Worm (Caenorhabditis elegans) whole organism, young adult: Measurements from ENCODE around the gene str-86.

Experiments used
- B0336.3 ChIP-seq: fragments of 200-800 bp; sonication (Bioruptor generic); IDR thresholded peaks from 2 replicates; pipeline ENCODE4 v1.3.6; 2022; ENCODE audit warnings: missing genetic modification characterization, missing compliant biosample characterization
- C06A6.2 ChIP-seq: fragments of 200-800 bp; sonication (Bioruptor generic); conservative IDR thresholded peaks from 2 replicates; pipeline ENCODE4 v1.3.6; 2022; ENCODE audit warnings: missing genetic modification characterization, missing compliant biosample characterization
- D2030.7 ChIP-seq: fragments of 200-800 bp; sonication (Bioruptor generic); IDR thresholded peaks from 2 replicates; pipeline ENCODE4 v1.3.6; 2022; ENCODE audit warnings: missing genetic modification reagents, missing genetic modification characterization, missing compliant biosample characterization
- F22D6.2 ChIP-seq: sonication (generic microtip); optimal IDR thresholded peaks from 2 replicates; lab custom pipeline; 2016; ENCODE audit warnings: mild to moderate bottlenecking, missing genetic modification characterization, missing compliant biosample characterization
- F23B12.7 ChIP-seq: sonication (generic microtip); optimal IDR thresholded peaks from 2 replicates; lab custom pipeline; 2017; ENCODE audit warnings: missing genetic modification characterization, mild to moderate bottlenecking, missing compliant biosample characterization, antibody characterized with exemption, moderate library complexity; ENCODE audit not compliant: insufficient read depth
- F39B2.1 ChIP-seq: fragments of 200-800 bp; sonication (Bioruptor generic); IDR thresholded peaks from 2 replicates; pipeline ENCODE4 v1.3.6; 2022; ENCODE audit warnings: missing genetic modification reagents, missing genetic modification characterization, missing compliant biosample characterization
- F49E8.2 ChIP-seq: sonication (generic microtip); optimal IDR thresholded peaks from 3 replicates; lab custom pipeline; 2017; ENCODE audit warnings: missing genetic modification characterization, mild to moderate bottlenecking, missing compliant biosample characterization, antibody characterized with exemption, moderate library complexity; ENCODE audit not compliant: insufficient read depth
- F55B11.4 ChIP-seq: sonication (generic microtip); optimal IDR thresholded peaks from 2 replicates; lab custom pipeline; 2016; ENCODE audit warnings: missing compliant biosample characterization, missing genetic modification characterization, borderline replicate concordance; ENCODE audit not compliant: insufficient read depth
- Y53F4B.3 ChIP-seq: fragments of 200-800 bp; sonication (Bioruptor generic); IDR thresholded peaks from 2 replicates; pipeline ENCODE4 v1.3.6; 2022; ENCODE audit warnings: missing genetic modification reagents, missing genetic modification characterization, missing compliant biosample characterization
- Y53G8AR.9 ChIP-seq: fragments of 200-800 bp; sonication (Bioruptor generic); conservative IDR thresholded peaks from 2 replicates; pipeline ENCODE4 v1.3.6; 2022; ENCODE audit warnings: missing genetic modification reagents, missing genetic modification characterization, missing compliant biosample characterization
- Y56A3A.18 ChIP-seq: fragments of 200-800 bp; sonication (Bioruptor generic); IDR thresholded peaks from 2 replicates; pipeline ENCODE4 v1.3.6; 2022; ENCODE audit warnings: missing genetic modification reagents, missing genetic modification characterization, missing compliant biosample characterization
- ZK185.1 ChIP-seq: sonication (generic microtip); optimal IDR thresholded peaks from 2 replicates; lab custom pipeline; 2016; ENCODE audit warnings: mild to moderate bottlenecking, missing genetic modification characterization, missing compliant biosample characterization; ENCODE audit not compliant: poor library complexity, severe bottlenecking
- atf-7 ChIP-seq: sonication (generic microtip); optimal IDR thresholded peaks from 2 replicates; lab custom pipeline; 2017; ENCODE audit warnings: mild to moderate bottlenecking, missing genetic modification characterization, missing compliant biosample characterization
- attf-6 ChIP-seq: fragments of 200-800 bp; sonication (Bioruptor generic); IDR thresholded peaks from 2 replicates; pipeline ENCODE4 v1.3.6; 2022; ENCODE audit warnings: missing genetic modification reagents, missing genetic modification characterization, missing compliant biosample characterization
- ceh-58 ChIP-seq: fragments of 200-800 bp; sonication (Bioruptor generic); IDR thresholded peaks from 2 replicates; pipeline ENCODE4 v1.3.6; 2022; ENCODE audit warnings: missing genetic modification characterization, missing compliant biosample characterization
- dpff-1 ChIP-seq: sonication (generic microtip); optimal IDR thresholded peaks from 2 replicates; lab custom pipeline; 2017; ENCODE audit warnings: mild to moderate bottlenecking, missing genetic modification characterization, missing compliant biosample characterization
- egrh-3 ChIP-seq: fragments of 200-800 bp; sonication (Bioruptor generic); IDR thresholded peaks from 2 replicates; pipeline ENCODE4 v1.3.6; 2022; ENCODE audit warnings: missing genetic modification reagents, missing genetic modification characterization, missing compliant biosample characterization
- ekl-4 ChIP-seq: fragments of 200-800 bp; sonication (Bioruptor generic); IDR thresholded peaks from 2 replicates; pipeline ENCODE4 v1.3.6; 2022; ENCODE audit warnings: missing genetic modification reagents, missing genetic modification characterization, missing compliant biosample characterization
- ets-4 ChIP-seq: fragments of 200-800 bp; sonication (Bioruptor generic); optimal IDR thresholded peaks from 2 replicates; lab custom pipeline; 2018; ENCODE audit warnings: mild to moderate bottlenecking, missing genetic modification characterization, missing compliant biosample characterization
- gei-17 ChIP-seq: fragments of 200-800 bp; sonication (Bioruptor generic); optimal IDR thresholded peaks from 2 replicates; lab custom pipeline; 2018; ENCODE audit warnings: mild to moderate bottlenecking, missing genetic modification characterization, missing compliant biosample characterization
- hmg-20 ChIP-seq: fragments of 200-800 bp; sonication (Bioruptor generic); IDR thresholded peaks from 2 replicates; pipeline ENCODE4 v1.3.6; 2022; ENCODE audit warnings: missing genetic modification reagents, missing genetic modification characterization, missing compliant biosample characterization
- hsf-1 ChIP-seq: fragments of 200-800 bp; sonication (Bioruptor generic); IDR thresholded peaks from 2 replicates; pipeline ENCODE4 v1.3.6; 2022; ENCODE audit warnings: missing genetic modification reagents, missing genetic modification characterization, missing compliant biosample characterization
- lag-1 ChIP-seq: fragments of 200-800 bp; sonication (Bioruptor generic); IDR thresholded peaks from 2 replicates; pipeline ENCODE4 v1.3.6; 2022; ENCODE audit warnings: missing genetic modification reagents, missing genetic modification characterization, missing compliant biosample characterization
- lin-35 ChIP-seq, 3 experiments: fragments of 150-350 bp in 2 of 3; sonication (generic microtip) in 1 of 3; optimal IDR thresholded peaks; 2 replicates each; lab custom pipeline; 2014 to 2018; ENCODE audit warnings: missing biosample characterization in 3 of 3, missing genetic modification characterization in 3 of 3, missing genetic modification reagents in 3 of 3
- lsl-1 ChIP-seq: fragments of 200-800 bp; sonication (Bioruptor generic); optimal IDR thresholded peaks from 2 replicates; lab custom pipeline; 2018; ENCODE audit warnings: mild to moderate bottlenecking, missing genetic modification characterization, moderate library complexity, missing compliant biosample characterization
- madf-6 ChIP-seq: fragments of 200-800 bp; sonication (Bioruptor generic); IDR thresholded peaks from 2 replicates; pipeline ENCODE4 v1.3.6; 2022; ENCODE audit warnings: missing genetic modification reagents, missing genetic modification characterization, missing compliant biosample characterization
- madf-8 ChIP-seq: fragments of 200-800 bp; sonication (Bioruptor generic); conservative IDR thresholded peaks from 2 replicates; pipeline ENCODE4 v1.3.6; 2022; ENCODE audit warnings: missing genetic modification reagents, missing genetic modification characterization, missing compliant biosample characterization
- mel-28 ChIP-seq: sonication (generic microtip); optimal IDR thresholded peaks from 2 replicates; lab custom pipeline; 2016; ENCODE audit warnings: borderline replicate concordance, mild to moderate bottlenecking, missing genetic modification characterization, missing compliant biosample characterization
- nhr-179 ChIP-seq: sonication (generic microtip); optimal IDR thresholded peaks from 2 replicates; lab custom pipeline; 2016; ENCODE audit warnings: mild to moderate bottlenecking, missing genetic modification characterization, missing compliant biosample characterization
- pha-4 ChIP-seq: fragments of 150-350 bp; sonication (generic microtip); optimal IDR thresholded peaks from 2 replicates; lab custom pipeline; 2014; ENCODE audit warnings: missing biosample characterization, missing genetic modification reagents, missing genetic modification characterization
- repo-1 ChIP-seq: sonication (generic microtip); optimal IDR thresholded peaks from 2 replicates; lab custom pipeline; 2017; ENCODE audit warnings: mild to moderate bottlenecking, missing genetic modification characterization, missing compliant biosample characterization
- rpc-1 ChIP-seq, 2 experiments: fragments of 150-350 bp in 1 of 2; sonication (generic microtip) in 1 of 2; optimal IDR thresholded peaks; 2 replicates each; lab custom pipeline; 2014 to 2018; ENCODE audit warnings: missing biosample characterization in 1 of 2, missing genetic modification characterization in 1 of 2, missing genetic modification reagents in 1 of 2, missing genotype in 1 of 2
- somi-1 ChIP-seq: fragments of 200-800 bp; sonication (Bioruptor generic); optimal IDR thresholded peaks from 2 replicates; lab custom pipeline; 2018; ENCODE audit warnings: mild to moderate bottlenecking, missing genetic modification characterization, missing compliant biosample characterization
- sptf-2 ChIP-seq: fragments of 200-800 bp; sonication (Bioruptor generic); optimal IDR thresholded peaks from 2 replicates; lab custom pipeline; 2018; ENCODE audit warnings: mild to moderate bottlenecking, missing genetic modification characterization, missing compliant biosample characterization
- xnd-1 ChIP-seq: sonication (generic microtip); optimal IDR thresholded peaks from 2 replicates; lab custom pipeline; 2016; ENCODE audit warnings: missing genotype, missing genetic modification reagents, missing genetic modification characterization, missing compliant biosample characterization
- zfh-2 ChIP-seq: fragments of 200-800 bp; sonication (Bioruptor generic); conservative IDR thresholded peaks from 2 replicates; pipeline ENCODE4 v1.3.6; 2022; ENCODE audit warnings: missing genetic modification reagents, missing genetic modification characterization, missing compliant biosample characterization
- ztf-25 ChIP-seq: fragments of 200-800 bp; sonication (Bioruptor generic); IDR thresholded peaks from 2 replicates; pipeline ENCODE4 v1.3.6; 2022; ENCODE audit warnings: missing genetic modification reagents, missing genetic modification characterization, missing compliant biosample characterization
- ztf-28 ChIP-seq: fragments of 200-800 bp; sonication (Bioruptor generic); IDR thresholded peaks from 2 replicates; pipeline ENCODE4 v1.3.6; 2022; ENCODE audit warnings: missing genetic modification reagents, missing genetic modification characterization, missing compliant biosample characterization
- ztf-3 ChIP-seq: fragments of 200-800 bp; sonication (Bioruptor generic); optimal IDR thresholded peaks from 2 replicates; lab custom pipeline; 2018; ENCODE audit warnings: mild to moderate bottlenecking, missing genetic modification characterization, missing compliant biosample characterization

Gene str-86

ce11 chrV:8944481-8944880 is 39.0 kb downstream of the str-86 start:
- TF ChIP-seq lag-1 (GFP tag; lab: Robert Waterston, UW) (no peak), C06A6.2 (GFP tag; lab: Robert Waterston, UW) (no peak), repo-1 (tag; lab: Kevin White, UChicago) (no peak), somi-1 (no peak), xnd-1 (tag; lab: Kevin White, UChicago) (no peak), ets-4 (GFP tag; lab: Kevin White, UChicago) (no peak), madf-6 (GFP tag; lab: Robert Waterston, UW) (no peak), F55B11.4 (tag; lab: Kevin White, UChicago) (no peak), atf-7 (no peak), F39B2.1 (GFP tag; lab: Robert Waterston, UW) (no peak), madf-8 (GFP tag; lab: Robert Waterston, UW) (no peak), pha-4 (tag; lab: Kevin White, UChicago) (no peak), D2030.7 (no peak), ztf-3 (GFP tag; lab: Kevin White, UChicago) (no peak), Y53F4B.3 (GFP tag; lab: Robert Waterston, UW) (no peak), Y56A3A.18 (GFP tag; lab: Robert Waterston, UW) (no peak), F49E8.2 (tag; lab: Kevin White, UChicago) (no peak)
- TF ChIP-seq, all 124 proteins: peak for 0

- TF ChIP-seq hmg-20 (GFP tag; lab: Robert Waterston, UW): no peak
- TF ChIP-seq F22D6.2 (tag; lab: Kevin White, UChicago): no peak
- no peak for TF ChIP-seq Y53G8AR.9 (GFP tag; lab: Robert Waterston, UW)
- no peak for TF ChIP-seq ceh-58 (GFP tag; lab: Robert Waterston, UW)
- TF ChIP-seq rpc-1 (optimal IDR thresholded peaks at IDR 0.05; lab: Kevin White, UChicago): no peak
- no peak for TF ChIP-seq rpc-1 (tag; optimal IDR thresholded peaks at IDR 0.05; lab: Kevin White, UChicago)
- TF ChIP-seq mel-28 (tag; lab: Kevin White, UChicago): no peak
- TF ChIP-seq pha-4 (tag; lab: Kevin White, UChicago): no peak
Measured at ce11 chrV:8943963-8944362, 39.5 kb downstream of the str-86 start, which contains the start of gene T19A5.3. Gene T19A5.3, minus strand, starts transcription at chrV:8944063.

ce11 chrV:8942437-8942978 is 41.0 kb downstream of the str-86 start:
- TF ChIP-seq sptf-2: no peak
- 0 out of 2 replicates have a peak, but pooled peaks have one; percentile 27 for TF ChIP-seq zfh-2
- TF ChIP-seq, all 124 proteins: peak for 1

- TF ChIP-seq F23B12.7 (no peak), zfh-2 (peak; percentile 88), ztf-28 (GFP tag; lab: Robert Waterston, UW) (no peak), egrh-3 (GFP tag; lab: Robert Waterston, UW) (peak; percentile 83), ekl-4 (GFP tag; lab: Robert Waterston, UW) (no peak)
Measured at ce11 chrV:8940419-8940818, 43.1 kb downstream of the str-86 start.

- TF ChIP-seq F22D6.2 (tag; lab: Kevin White, UChicago) (peak; percentile 5), B0336.3 (peak; percentile 18; the same call in 1 of the 2 replicates), lsl-1 (GFP tag; lab: Kevin White, UChicago) (no peak), Y56A3A.18 (GFP tag; lab: Robert Waterston, UW) (no peak), somi-1 (no peak), dpff-1 (tag; lab: Kevin White, UChicago) (no peak), ZK185.1 (tag; lab: Kevin White, UChicago) (peak; percentile 4), gei-17 (GFP tag; lab: Kevin White, UChicago) (peak; percentile 59), attf-6 (no peak), ztf-28 (GFP tag; lab: Robert Waterston, UW) (no peak), ekl-4 (GFP tag; lab: Robert Waterston, UW) (0 out of 2 replicates have a peak, but pooled peaks have one; percentile 27), lin-35 (GFP tag; optimal IDR thresholded peaks at IDR 0.05; lab: Kevin White, UChicago) (no peak), nhr-179 (no peak), madf-8 (GFP tag; lab: Robert Waterston, UW) (no peak), ztf-25 (GFP tag; lab: Robert Waterston, UW) (no peak), hsf-1 (GFP tag; lab: Robert Waterston, UW) (no peak)
Measured at ce11 chrV:8939424-8940065, 44.0 kb downstream of the str-86 start.
